Worm (Caenorhabditis elegans) whole organism, late embryonic: ENCODE measurements around the gene F14F7.5.

Experiments
- ceh-14 ChIP-seq: sonication (generic microtip); optimal IDR thresholded peaks from 2 replicates; lab custom pipeline; 2016; ENCODE audit warnings: missing genotype, missing genetic modification characterization, missing compliant biosample characterization
- ceh-31 ChIP-seq: sonication (generic microtip); optimal IDR thresholded peaks from 2 replicates; lab custom pipeline; 2016; ENCODE audit warnings: missing genetic modification characterization, missing compliant biosample characterization
- dve-1 ChIP-seq: sonication (generic microtip); optimal IDR thresholded peaks from 2 replicates; lab custom pipeline; 2017; ENCODE audit warnings: antibody characterized with exemption, mild to moderate bottlenecking, missing genetic modification characterization, missing compliant biosample characterization
- lin-11 ChIP-seq: fragments of 200-800 bp; sonication (Bioruptor generic); optimal IDR thresholded peaks from 2 replicates; lab custom pipeline; 2018; ENCODE audit warnings: mild to moderate bottlenecking, missing genetic modification characterization, missing compliant biosample characterization
- mec-3 ChIP-seq: sonication (generic microtip); optimal IDR thresholded peaks from 2 replicates; lab custom pipeline; 2016; ENCODE audit warnings: borderline replicate concordance, missing genetic modification characterization, missing compliant biosample characterization
- nhr-11 ChIP-seq: fragments of 150-350 bp; optimal IDR thresholded peaks from 2 replicates; lab custom pipeline; 2014; ENCODE audit warnings: missing biosample characterization, missing genetic modification characterization
- pat-9 ChIP-seq: fragments of 200-800 bp; sonication (Bioruptor generic); optimal IDR thresholded peaks from 2 replicates; lab custom pipeline; 2018; ENCODE audit warnings: mild to moderate bottlenecking, missing genetic modification characterization, moderate library complexity, missing compliant biosample characterization

DNA sequence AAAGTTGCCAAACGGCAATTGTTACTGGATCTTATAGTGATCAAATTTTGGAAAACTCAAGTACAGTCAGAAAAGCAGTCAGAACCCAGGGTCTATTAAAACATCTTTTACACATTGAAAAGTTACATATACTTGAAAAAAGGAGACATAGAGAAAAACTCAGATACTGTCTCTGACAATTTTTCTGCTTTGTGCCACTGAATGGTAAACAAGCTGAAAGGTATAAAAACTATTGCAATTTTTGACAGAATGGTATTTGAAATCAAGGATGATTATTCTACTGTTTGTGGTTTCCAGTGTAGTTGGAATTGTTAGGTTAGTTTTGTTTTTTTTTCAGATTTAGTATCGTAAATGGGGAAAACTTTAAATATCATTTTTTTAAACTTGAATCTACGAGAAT, 11.1 kb upstream of the F14F7.5 start, which contains the start of gene cyp-13A11:
- TF ChIP-seq dve-1 (tag; lab: Kevin White, UChicago) (no peak), ceh-14 (tag; lab: Kevin White, UChicago) (no peak), nhr-11 (tag; lab: Kevin White, UChicago) (no peak), ceh-31 (tag; lab: Kevin White, UChicago) (no peak), lin-11 (tag; lab: Kevin White, UChicago) (no peak), pat-9 (tag; lab: Kevin White, UChicago) (no peak), mec-3 (tag; lab: Kevin White, UChicago) (no peak)
